ENCODE assay signal across 1 fruit fly cellular context in the genomic region with DNA sequence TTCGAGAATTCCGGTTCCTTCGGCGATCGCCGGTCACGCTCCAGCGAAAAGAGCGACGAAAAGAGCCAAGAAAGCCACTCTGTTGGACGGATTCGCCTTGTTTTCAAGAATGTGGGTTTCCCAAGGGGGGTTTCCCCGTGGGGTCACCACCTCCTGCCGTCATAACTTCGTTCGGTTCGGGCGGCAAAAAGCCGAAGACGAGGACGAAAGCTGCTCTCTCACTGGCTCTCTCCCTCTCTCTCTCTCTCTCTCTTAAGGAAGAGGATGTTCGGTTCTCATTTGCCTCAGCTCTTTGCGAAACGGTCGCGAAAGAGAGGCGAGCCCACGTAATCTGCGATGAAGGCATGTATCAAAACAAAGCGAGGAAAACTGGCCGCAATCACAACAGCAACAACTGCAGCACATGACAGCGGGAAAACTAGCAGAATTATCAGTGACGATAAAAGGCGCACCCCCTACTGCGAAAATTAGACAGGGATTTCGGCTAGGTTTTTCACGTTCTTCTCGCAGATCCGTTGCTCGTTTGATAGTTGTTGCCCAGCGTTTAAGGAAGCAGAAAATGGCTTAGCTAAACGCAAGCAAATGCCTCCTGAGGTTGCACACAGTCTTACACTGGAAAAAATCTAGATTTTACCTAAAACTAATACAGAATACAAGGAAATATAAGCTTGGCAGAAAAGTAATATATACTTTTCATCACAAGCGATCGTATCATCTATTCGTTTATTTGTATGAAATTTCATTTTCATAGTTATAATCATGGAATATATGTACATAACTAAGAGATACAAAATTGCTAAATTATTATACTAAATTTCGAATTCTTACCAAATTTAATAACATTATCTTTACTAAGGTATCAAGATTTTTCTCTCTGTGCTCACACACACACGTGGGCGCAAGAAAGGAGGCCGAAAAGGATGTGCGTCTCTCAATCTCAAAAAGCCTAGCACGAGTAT.
TF ChIP-seq lines count a peak whose summit lies in the region.

TSS of gene dan (plus strand) at position 900 of the 959 bp plus-strand sequence.

TF ChIP-seq in whole organism, embryonic, 481 proteins besides CTCF, POLR2A, EP300 and RAD21 (continued from another document):
- TF ChIP-seq phol (tag; optimal IDR thresholded peaks at IDR 0.05; lab: Kevin White, UChicago) (peak; percentile 68), Dad (GFP tag; optimal IDR thresholded peaks at IDR 0.05; lab: Kevin White, UChicago) (no peak), Dip2 (GFP tag; IDR thresholded peaks at IDR 0.05; lab: Robert Waterston, UW) (no peak), ranshi (GFP tag; IDR thresholded peaks at IDR 0.05; lab: Robert Waterston, UW) (no peak), CG10959 (GFP tag; IDR thresholded peaks at IDR 0.05; lab: Robert Waterston, UW) (no peak), Sry-β (GFP tag; optimal IDR thresholded peaks at IDR 0.05; lab: Kevin White, UChicago) (no peak), Antp (GFP tag; optimal IDR thresholded peaks at IDR 0.05; lab: Kevin White, UChicago) (no peak), CG1603 (tag; optimal IDR thresholded peaks at IDR 0.05; lab: Kevin White, UChicago) (no peak), CG14014 (GFP tag; IDR thresholded peaks at IDR 0.05; lab: Robert Waterston, UW) (no peak), ac (GFP tag; optimal IDR thresholded peaks at IDR 0.05; lab: Kevin White, UChicago) (peak; percentile 29), yki (optimal IDR thresholded peaks at IDR 0.05; lab: Kevin White, UChicago) (peak; percentile 8), wek (GFP tag; optimal IDR thresholded peaks at IDR 0.05; lab: Kevin White, UChicago) (no peak), bcd (GFP tag; optimal IDR thresholded peaks at IDR 0.05; lab: Kevin White, UChicago) (peak; percentile 40), mirr (GFP tag; optimal IDR thresholded peaks at IDR 0.05; lab: Kevin White, UChicago) (no peak), tap (tag; optimal IDR thresholded peaks at IDR 0.05; lab: Kevin White, UChicago) (no peak), ken (GFP tag; IDR thresholded peaks at IDR 0.05; lab: Robert Waterston, UW) (no peak), Dp (GFP tag; optimal IDR thresholded peaks at IDR 0.05; lab: Kevin White, UChicago) (no peak), Elba2 (GFP tag; optimal IDR thresholded peaks at IDR 0.05; lab: Kevin White, UChicago) (no peak), CG11504 (tag; optimal IDR thresholded peaks at IDR 0.05; lab: Kevin White, UChicago) (peak; percentile 64), dm (GFP tag; optimal IDR thresholded peaks at IDR 0.05; lab: Kevin White, UChicago) (no peak), YL-1 (GFP tag; optimal IDR thresholded peaks at IDR 0.05; lab: Kevin White, UChicago) (no peak), CG7839 (tag; optimal IDR thresholded peaks at IDR 0.05; lab: Kevin White, UChicago) (peak; percentile 71), abd-A (tag; optimal IDR thresholded peaks at IDR 0.05; lab: Kevin White, UChicago) (no peak), ERR (GFP tag; optimal IDR thresholded peaks at IDR 0.05; lab: Kevin White, UChicago) (no peak), CG4820 (GFP tag; optimal IDR thresholded peaks at IDR 0.05; lab: Kevin White, UChicago) (peak; percentile 24), CG30403 (GFP tag; optimal IDR thresholded peaks at IDR 0.05; lab: Kevin White, UChicago) (peak; percentile 63), CG9817 (tag; optimal IDR thresholded peaks at IDR 0.05; lab: Kevin White, UChicago) (peak; percentile 39), hbn (GFP tag; IDR thresholded peaks at IDR 0.05; lab: Robert Waterston, UW; ENCODE audit: partially characterized antibody) (no peak), CG2712 (tag; optimal IDR thresholded peaks at IDR 0.05; lab: Kevin White, UChicago) (peak; percentile 66), CG14441 (GFP tag; IDR thresholded peaks at IDR 0.05; lab: Robert Waterston, UW) (no peak), CG12299 (tag; optimal IDR thresholded peaks at IDR 0.05; lab: Kevin White, UChicago) (no peak)
